Worm (Caenorhabditis elegans): Measurements from ENCODE around the gene F38H4.3.

DNA sequence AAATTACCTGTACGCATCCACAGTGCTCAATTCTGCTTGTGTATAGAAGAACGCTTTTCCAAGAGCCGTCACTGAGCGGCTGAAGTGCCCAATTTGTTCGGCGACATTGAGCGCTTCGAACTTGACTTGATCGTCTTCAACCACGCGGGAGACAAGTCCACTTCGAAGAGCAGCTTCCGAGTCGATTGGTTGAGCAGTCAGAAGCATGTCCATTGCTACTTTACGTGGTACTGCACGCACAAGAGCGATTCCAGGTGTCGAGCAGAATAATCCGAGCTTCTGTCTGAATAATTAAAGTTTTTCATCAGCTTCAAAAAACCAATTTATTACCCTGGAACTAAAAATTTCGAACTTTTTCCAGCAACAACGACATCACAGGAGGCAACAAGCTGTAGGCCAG lies 13.2 kb downstream of the F38H4.3 start:
- TF ChIP-seq ama-1 (optimal IDR thresholded peaks at IDR 0.05) (no peak), lsy-2 (tag; optimal IDR thresholded peaks at IDR 0.05) (no peak), snpc-4 (tag; optimal IDR thresholded peaks at IDR 0.05) (no peak), unc-39 (tag; optimal IDR thresholded peaks at IDR 0.05) (no peak), sem-4 (tag; optimal IDR thresholded peaks at IDR 0.05) (no peak), unc-62 (GFP tag; optimal IDR thresholded peaks at IDR 0.05) (no peak), alr-1 (tag; optimal IDR thresholded peaks at IDR 0.05) (no peak), elt-3 (tag; optimal IDR thresholded peaks at IDR 0.05) (no peak), mdl-1 (tag; optimal IDR thresholded peaks at IDR 0.05) (no peak), lin-13 (GFP tag; optimal IDR thresholded peaks at IDR 0.05) (no peak)
